Fruit fly (Drosophila melanogaster): ENCODE data around the gene CG2004.
A peak's percentile ranks its signal among the peaks of the same experiment; 100 is the strongest.

Gene CG2004

dm6 chrX:8677434-8677833, 37.3 kb downstream of the CG2004 start (continued):
- TF ChIP-seq CG10147 (GFP tag; optimal IDR thresholded peaks at IDR 0.05) (no peak), CG18011 (GFP tag; optimal IDR thresholded peaks at IDR 0.05) (no peak), Bteb2 (GFP tag; optimal IDR thresholded peaks at IDR 0.05) (no peak), exex (tag; optimal IDR thresholded peaks at IDR 0.05) (no peak), Deaf1 (tag; optimal IDR thresholded peaks at IDR 0.05) (no peak), CG12104 (GFP tag; optimal IDR thresholded peaks at IDR 0.05) (no peak), CG12659 (GFP tag; optimal IDR thresholded peaks at IDR 0.05) (no peak), sens-2 (GFP tag; IDR thresholded peaks at IDR 0.05) (no peak), jumu (GFP tag; optimal IDR thresholded peaks at IDR 0.05) (peak; percentile 70), CG7786 (GFP tag; optimal IDR thresholded peaks at IDR 0.05) (no peak), HLH54F (GFP tag; optimal IDR thresholded peaks at IDR 0.05) (no peak), nom (GFP tag; optimal IDR thresholded peaks at IDR 0.05) (no peak), CG1792 (GFP tag; optimal IDR thresholded peaks at IDR 0.05) (no peak), CG8765 (GFP tag; IDR thresholded peaks at IDR 0.05) (no peak), CG16813 (GFP tag; IDR thresholded peaks at IDR 0.05; ENCODE audit: partially characterized antibody) (no peak), CG13287 (GFP tag; IDR thresholded peaks at IDR 0.05; ENCODE audit: partially characterized antibody) (no peak), Atf-2 (GFP tag; optimal IDR thresholded peaks at IDR 0.05) (no peak), trem (tag; optimal IDR thresholded peaks at IDR 0.05) (no peak), bigmax (GFP tag; optimal IDR thresholded peaks at IDR 0.05) (no peak), ems (GFP tag; optimal IDR thresholded peaks at IDR 0.05) (no peak), vnd (GFP tag; IDR thresholded peaks at IDR 0.05; ENCODE audit: partially characterized antibody) (no peak), sug (tag; optimal IDR thresholded peaks at IDR 0.05) (no peak), ERR (GFP tag; optimal IDR thresholded peaks at IDR 0.05) (peak; percentile 56), slbo (GFP tag; IDR thresholded peaks at IDR 0.05) (no peak), B-H1 (GFP tag; IDR thresholded peaks at IDR 0.05) (no peak), Chrac-16 (GFP tag; optimal IDR thresholded peaks at IDR 0.05) (no peak), CG16779 (GFP tag; IDR thresholded peaks at IDR 0.05) (no peak), Mes4 (GFP tag; optimal IDR thresholded peaks at IDR 0.05) (no peak), CG9609 (GFP tag; optimal IDR thresholded peaks at IDR 0.05) (no peak), stwl (tag; optimal IDR thresholded peaks at IDR 0.05) (no peak), ac (GFP tag; optimal IDR thresholded peaks at IDR 0.05) (no peak), zfh2 (GFP tag; optimal IDR thresholded peaks at IDR 0.05) (no peak), twi (tag; optimal IDR thresholded peaks at IDR 0.05) (no peak), fd3F (GFP tag; optimal IDR thresholded peaks at IDR 0.05) (no peak), CG13123 (GFP tag; optimal IDR thresholded peaks at IDR 0.05) (no peak), Aef1 (GFP tag; IDR thresholded peaks at IDR 0.05) (no peak), gro (GFP tag; optimal IDR thresholded peaks at IDR 0.05) (peak; percentile 74), CG17568 (GFP tag; optimal IDR thresholded peaks at IDR 0.05) (no peak), CrebB (tag; optimal IDR thresholded peaks at IDR 0.05) (no peak), dmrt11E (tag; optimal IDR thresholded peaks at IDR 0.05) (no peak), Hand (GFP tag; optimal IDR thresholded peaks at IDR 0.05) (no peak), Sin3A (optimal IDR thresholded peaks at IDR 0.05) (no peak), gem (tag; optimal IDR thresholded peaks at IDR 0.05) (peak; percentile 26), CG14860 (GFP tag; IDR thresholded peaks at IDR 0.05; ENCODE audit: partially characterized antibody) (no peak), ash1 (GFP tag; optimal IDR thresholded peaks at IDR 0.05) (no peak), gfzf (GFP tag; optimal IDR thresholded peaks at IDR 0.05) (no peak), ssp (GFP tag; IDR thresholded peaks at IDR 0.05) (no peak), dan (GFP tag; IDR thresholded peaks at IDR 0.05) (no peak), Med (GFP tag) (peak; percentile 93), CG8359 (GFP tag; optimal IDR thresholded peaks at IDR 0.05; ENCODE audit: borderline replicate concordance) (peak; percentile 70), CG13296 (GFP tag; optimal IDR thresholded peaks at IDR 0.05) (no peak), Neu2 (GFP tag; optimal IDR thresholded peaks at IDR 0.05; ENCODE audit: borderline replicate concordance) (no peak)

All from whole organism, embryonic.